Fruit fly (Drosophila melanogaster) whole organism, embryonic: ENCODE data around the gene CG32797.

Experiments used
- Aef1 ChIP-seq: fragments of 200-800 bp; sonication (Bioruptor generic); IDR thresholded peaks from 3 replicates; pipeline ENCODE4 v1.3.6; 2022; ENCODE audit warnings: missing biosample characterization, missing genetic modification characterization
- Atf6 ChIP-seq: fragments of 200-800 bp; sonication (Bioruptor generic); IDR thresholded peaks from 2 replicates; pipeline ENCODE4 v1.3.6; 2022; ENCODE audit warnings: missing biosample characterization, missing genetic modification characterization
- B-H2 ChIP-seq: fragments of 200-800 bp; sonication (Bioruptor generic); optimal IDR thresholded peaks from 2 replicates; lab custom pipeline; 2018; ENCODE audit warnings: missing biosample characterization, mild to moderate bottlenecking, missing genetic modification characterization
- Bteb2 ChIP-seq: fragments of 200-800 bp; sonication (Bioruptor generic); optimal IDR thresholded peaks from 2 replicates; lab custom pipeline; 2016; ENCODE audit warnings: missing biosample characterization, missing genetic modification characterization
- CG10321 ChIP-seq: fragments of 200-800 bp; sonication (Bioruptor generic); IDR thresholded peaks from 2 replicates; pipeline ENCODE4 v1.3.6; 2022; ENCODE audit warnings: missing biosample characterization, missing genetic modification characterization
- CG11085 ChIP-seq: fragments of 200-800 bp; sonication (Bioruptor generic); IDR thresholded peaks from 2 replicates; pipeline ENCODE4 v1.3.6; 2022; ENCODE audit warnings: missing biosample characterization, missing genetic modification characterization
- CG11247 ChIP-seq: fragments of 200-800 bp; sonication (Bioruptor generic); IDR thresholded peaks from 2 replicates; pipeline ENCODE4 v1.3.6; 2022; ENCODE audit warnings: missing biosample characterization, missing genetic modification characterization
- CG11695 ChIP-seq: fragments of 200-800 bp; sonication (Bioruptor generic); IDR thresholded peaks from 3 replicates; pipeline ENCODE4 v1.3.6; 2022; ENCODE audit warnings: missing biosample characterization, missing genetic modification characterization
- CG12071 ChIP-seq: fragments of 200-800 bp; sonication (Bioruptor generic); optimal IDR thresholded peaks from 3 replicates; lab custom pipeline; 2018; ENCODE audit warnings: missing biosample characterization, mild to moderate bottlenecking, missing genetic modification characterization
- CG12219 ChIP-seq: fragments of 200-800 bp; sonication (Bioruptor generic); optimal IDR thresholded peaks from 3 replicates; lab custom pipeline; 2018; ENCODE audit warnings: missing biosample characterization, mild to moderate bottlenecking, missing genetic modification characterization
- CG12236 ChIP-seq: fragments of 200-800 bp; sonication (Bioruptor generic); optimal IDR thresholded peaks from 2 replicates; lab custom pipeline; 2016; ENCODE audit warnings: missing biosample characterization, missing genetic modification characterization
- CG14441 ChIP-seq: fragments of 200-800 bp; sonication (Bioruptor generic); IDR thresholded peaks from 2 replicates; pipeline ENCODE4 v1.3.6; 2022; ENCODE audit warnings: missing biosample characterization, missing genetic modification characterization
- CG15011 ChIP-seq: fragments of 200-800 bp; sonication (Bioruptor generic); optimal IDR thresholded peaks from 3 replicates; lab custom pipeline; 2018; ENCODE audit warnings: missing biosample characterization, mild to moderate bottlenecking, missing genetic modification characterization
- CG15601 ChIP-seq: fragments of 200-800 bp; sonication (Bioruptor generic); optimal IDR thresholded peaks from 3 replicates; lab custom pipeline; 2019; ENCODE audit warnings: missing biosample characterization, mild to moderate bottlenecking, missing genetic modification characterization, moderate library complexity
- CG17359 ChIP-seq: fragments of 200-800 bp; sonication (Bioruptor generic); optimal IDR thresholded peaks from 3 replicates; lab custom pipeline; 2018; ENCODE audit warnings: missing biosample characterization, mild to moderate bottlenecking, missing genetic modification characterization, moderate library complexity
- CG18764 ChIP-seq: fragments of 200-800 bp; sonication (Bioruptor generic); optimal IDR thresholded peaks from 3 replicates; lab custom pipeline; 2016; ENCODE audit warnings: missing biosample characterization, missing genetic modification characterization
- CG31441 ChIP-seq: fragments of 200-800 bp; sonication (Bioruptor generic); IDR thresholded peaks from 2 replicates; pipeline ENCODE4 v1.3.6; 2022; ENCODE audit warnings: missing biosample characterization, missing genetic modification characterization
- CG6175 ChIP-seq: fragments of 200-800 bp; sonication (Bioruptor generic); IDR thresholded peaks from 3 replicates; pipeline ENCODE4 v1.3.6; 2022; ENCODE audit warnings: missing biosample characterization, missing genetic modification characterization
- CG6272 ChIP-seq: fragments of 200-800 bp; sonication (Bioruptor generic); IDR thresholded peaks from 2 replicates; pipeline ENCODE4 v1.3.6; 2022; ENCODE audit warnings: missing biosample characterization, missing genetic modification characterization
- CG9727 ChIP-seq: fragments of 200-800 bp; sonication (Bioruptor generic); optimal IDR thresholded peaks from 3 replicates; lab custom pipeline; 2017; ENCODE audit warnings: missing biosample characterization, mild to moderate bottlenecking, missing genetic modification characterization
- Dad ChIP-seq: fragments of 200-800 bp; sonication (Bioruptor generic); optimal IDR thresholded peaks from 3 replicates; lab custom pipeline; 2016; ENCODE audit warnings: missing biosample characterization, missing genetic modification characterization
- Deaf1 ChIP-seq: fragments of 200-800 bp; optimal IDR thresholded peaks from 3 replicates; lab custom pipeline; 2019; ENCODE audit warnings: missing biosample characterization, mild to moderate bottlenecking, missing genetic modification characterization, moderate library complexity
- Dfd ChIP-seq, 2 experiments: fragments of >200 bp; optimal IDR thresholded peaks; 2 replicates each; lab custom pipeline; 2017; ENCODE audit warnings: missing biosample characterization in 2 of 2, missing genetic modification characterization in 2 of 2
- E2f2 ChIP-seq: fragments of 200-800 bp; sonication (Bioruptor generic); IDR thresholded peaks from 2 replicates; pipeline ENCODE4 v1.3.6; 2022; ENCODE audit warnings: missing biosample characterization, missing genetic modification characterization
- HHEX ChIP-seq: fragments of 200-800 bp; sonication (Bioruptor generic); optimal IDR thresholded peaks from 3 replicates; lab custom pipeline; 2017; ENCODE audit warnings: missing biosample characterization, mild to moderate bottlenecking, missing genetic modification characterization, missing genetic modification reagents
- HLH54F ChIP-seq: fragments of 200-800 bp; sonication (Bioruptor generic); optimal IDR thresholded peaks from 3 replicates; lab custom pipeline; 2016; ENCODE audit warnings: missing biosample characterization, missing genetic modification characterization
- Kr ChIP-seq: fragments of 200-800 bp; sonication (Bioruptor generic); optimal IDR thresholded peaks from 2 replicates; lab custom pipeline; 2017; ENCODE audit warnings: missing biosample characterization, mild to moderate bottlenecking, missing genetic modification characterization
- Lhr ChIP-seq: fragments of 200-800 bp; sonication (Bioruptor generic); optimal IDR thresholded peaks from 3 replicates; lab custom pipeline; 2017; ENCODE audit warnings: mild to moderate bottlenecking, missing biosample characterization, missing genetic modification reagents, missing genetic modification characterization
- Optix ChIP-seq: fragments of 200-800 bp; sonication (Bioruptor generic); IDR thresholded peaks from 3 replicates; pipeline ENCODE4 v1.3.6; 2022; ENCODE audit warnings: missing biosample characterization, missing genetic modification characterization
- Ravus ChIP-seq: fragments of 200-800 bp; sonication (Bioruptor generic); IDR thresholded peaks from 2 replicates; pipeline ENCODE4 v1.3.6; 2022; ENCODE audit warnings: missing biosample characterization, missing genetic modification characterization
- Ssrp ChIP-seq: fragments of 200-800 bp; sonication (Bioruptor generic); optimal IDR thresholded peaks from 2 replicates; lab custom pipeline; 2018; ENCODE audit warnings: missing biosample characterization, mild to moderate bottlenecking, missing genetic modification characterization, moderate library complexity
- Xbp1 ChIP-seq: fragments of 200-800 bp; sonication (Bioruptor generic); optimal IDR thresholded peaks from 3 replicates; lab custom pipeline; 2016; ENCODE audit warnings: missing biosample characterization, mild to moderate bottlenecking, missing genetic modification characterization
- ac ChIP-seq: fragments of 200-800 bp; sonication (Bioruptor generic); optimal IDR thresholded peaks from 3 replicates; lab custom pipeline; 2017; ENCODE audit warnings: missing biosample characterization, mild to moderate bottlenecking, missing genetic modification characterization
- al ChIP-seq: fragments of 200-800 bp; sonication (Bioruptor generic); IDR thresholded peaks from 2 replicates; pipeline ENCODE4 v1.3.6; 2022; ENCODE audit warnings: missing biosample characterization, missing genetic modification characterization
- br ChIP-seq: fragments of >200 bp; optimal IDR thresholded peaks from 2 replicates; lab custom pipeline; 2017
- cg ChIP-seq: fragments of 200-800 bp; sonication (Bioruptor generic); optimal IDR thresholded peaks from 3 replicates; lab custom pipeline; 2019; ENCODE audit warnings: missing biosample characterization, mild to moderate bottlenecking, missing genetic modification characterization, moderate library complexity
- corto ChIP-seq: fragments of 200-800 bp; sonication (Bioruptor generic); optimal IDR thresholded peaks from 2 replicates; lab custom pipeline; 2016; ENCODE audit warnings: missing biosample characterization, mild to moderate bottlenecking, missing genetic modification characterization, moderate library complexity
- croc ChIP-seq: fragments of 200-800 bp; sonication (Bioruptor generic); conservative IDR thresholded peaks from 3 replicates; pipeline ENCODE4 v1.3.6; 2022; ENCODE audit warnings: missing biosample characterization, missing genetic modification characterization
- danr ChIP-seq: fragments of 200-800 bp; sonication (Bioruptor generic); IDR thresholded peaks from 2 replicates; pipeline ENCODE4 v1.3.6; 2022; ENCODE audit warnings: missing biosample characterization, missing genetic modification characterization
- oc ChIP-seq: fragments of 200-800 bp; sonication (Bioruptor generic); optimal IDR thresholded peaks from 2 replicates; lab custom pipeline; 2018; ENCODE audit warnings: missing biosample characterization, mild to moderate bottlenecking, missing genetic modification characterization, moderate library complexity
- pnt ChIP-seq: fragments of 200-800 bp; sonication (Bioruptor generic); optimal IDR thresholded peaks from 3 replicates; lab custom pipeline; 2016; ENCODE audit warnings: missing biosample characterization, missing genetic modification characterization
- ranshi ChIP-seq: fragments of 200-800 bp; sonication (Bioruptor generic); IDR thresholded peaks from 2 replicates; pipeline ENCODE4 v1.3.6; 2022; ENCODE audit warnings: missing biosample characterization, missing genetic modification characterization
- rib ChIP-seq: fragments of 200-800 bp; sonication (Bioruptor generic); IDR thresholded peaks from 2 replicates; pipeline ENCODE4 v1.3.6; 2022; ENCODE audit warnings: missing biosample characterization, missing genetic modification characterization
- ro ChIP-seq: fragments of 200-800 bp; sonication (Bioruptor generic); IDR thresholded peaks from 2 replicates; pipeline ENCODE4 v1.3.6; 2022; ENCODE audit warnings: missing biosample characterization, missing genetic modification characterization
- scrt ChIP-seq: fragments of 200-800 bp; sonication (Bioruptor generic); optimal IDR thresholded peaks from 2 replicates; lab custom pipeline; 2018; ENCODE audit warnings: missing biosample characterization, mild to moderate bottlenecking, missing genetic modification characterization, moderate library complexity
- vfl ChIP-seq: fragments of 200-800 bp; sonication (Bioruptor generic); optimal IDR thresholded peaks from 2 replicates; lab custom pipeline; 2016; ENCODE audit warnings: missing biosample characterization, missing genetic modification characterization
- vnd ChIP-seq: fragments of 200-800 bp; sonication (Bioruptor generic); IDR thresholded peaks from 3 replicates; pipeline ENCODE4 v1.3.6; 2022; ENCODE audit warnings: missing biosample characterization, missing genetic modification characterization; ENCODE audit not compliant: partially characterized antibody
- wek ChIP-seq: fragments of 200-800 bp; sonication (Bioruptor generic); optimal IDR thresholded peaks from 3 replicates; lab custom pipeline; 2018; ENCODE audit warnings: missing biosample characterization, mild to moderate bottlenecking, missing genetic modification characterization, moderate library complexity
- z ChIP-seq: fragments of 200-800 bp; sonication (Bioruptor generic); IDR thresholded peaks from 3 replicates; pipeline ENCODE4 v1.3.6; 2022; ENCODE audit warnings: missing biosample characterization, missing genetic modification characterization

The CG32797 gene

DNA sequence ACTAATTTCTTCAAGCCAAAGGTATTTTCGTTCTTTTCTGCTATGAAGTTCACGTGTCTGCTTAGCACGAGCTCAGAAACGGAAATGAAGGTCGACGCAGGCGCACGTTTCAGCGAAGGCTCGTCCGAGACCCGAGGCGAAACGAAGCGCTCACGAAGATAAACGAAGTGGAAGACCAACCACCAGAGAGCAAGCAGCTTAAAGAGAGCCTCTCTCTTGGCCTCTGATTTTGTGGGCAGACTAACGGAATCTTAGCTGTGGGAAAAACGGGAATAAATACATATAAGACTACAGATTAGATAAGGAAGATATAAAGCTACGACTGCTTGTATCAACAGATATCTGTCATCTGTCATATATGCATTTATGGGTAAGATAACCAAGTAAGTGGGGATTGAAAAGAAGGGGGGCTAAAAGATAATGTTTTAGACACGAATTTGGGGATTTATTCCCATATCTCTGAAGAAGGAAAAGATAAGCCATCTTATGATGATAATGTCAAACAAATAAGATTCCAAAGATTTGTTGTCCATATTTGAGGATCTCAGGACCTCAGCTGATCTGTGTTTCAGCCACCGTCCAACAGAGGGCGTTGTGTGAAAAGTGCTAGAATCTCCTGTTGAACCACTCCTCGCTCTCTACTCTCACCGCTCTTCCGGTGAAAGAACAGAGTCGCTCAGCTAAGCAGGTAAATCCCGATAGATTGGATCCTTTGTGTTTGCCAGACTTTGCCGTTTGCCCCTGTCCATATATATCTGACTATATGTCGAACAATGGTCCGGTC, 37.9 kb downstream of the CG32797 start, which contains the start of gene PsGEF (continued):
- TF ChIP-seq Kr (GFP tag; lab: Kevin White, UChicago) (peak; percentile 37), CG12219 (no peak), al (GFP tag; lab: Robert Waterston, UW) (no peak), CG17359 (tag; lab: Kevin White, UChicago) (no peak), CG12236 (GFP tag; lab: Kevin White, UChicago) (no peak), CG10321 (GFP tag; lab: Robert Waterston, UW) (no peak), E2f2 (no peak)

dm6 chrX:2383121-2383848, 42.4 kb downstream of the CG32797 start:
- TF ChIP-seq br (no peak), corto (GFP tag; lab: Kevin White, UChicago) (no peak), vnd (GFP tag; lab: Robert Waterston, UW) (no peak), CG6272 (no peak), vfl (GFP tag; lab: Kevin White, UChicago) (no peak), ranshi (no peak), Aef1 (GFP tag; lab: Robert Waterston, UW) (no peak), danr (no peak), Dad (GFP tag; lab: Kevin White, UChicago) (no peak), Bteb2 (no peak), CG31441 (GFP tag; lab: Robert Waterston, UW) (no peak), ro (GFP tag; lab: Robert Waterston, UW) (no peak), CG11085 (no peak), CG11247 (GFP tag; lab: Robert Waterston, UW) (no peak), CG6175 (GFP tag; lab: Robert Waterston, UW) (no peak), scrt (GFP tag; lab: Kevin White, UChicago) (no peak), Atf6 (GFP tag; lab: Robert Waterston, UW) (no peak), ac (GFP tag; lab: Kevin White, UChicago) (no peak), croc (GFP tag; lab: Robert Waterston, UW) (no peak), CG11695 (GFP tag; lab: Robert Waterston, UW) (no peak), HHEX (no peak), wek (GFP tag; lab: Kevin White, UChicago) (no peak), HLH54F (GFP tag; lab: Kevin White, UChicago) (no peak), CG12071 (GFP tag; lab: Kevin White, UChicago) (no peak), Ssrp (tag; lab: Kevin White, UChicago) (no peak), Dfd (GFP tag; optimal IDR thresholded peaks at IDR 0.05; lab: Kevin White, UChicago) (no peak), Ravus (GFP tag; lab: Robert Waterston, UW) (no peak), CG15601 (tag; lab: Kevin White, UChicago) (peak; percentile 64), Lhr (no peak), CG15011 (GFP tag; lab: Kevin White, UChicago) (no peak), Xbp1 (GFP tag; lab: Kevin White, UChicago) (no peak), cg (GFP tag; lab: Kevin White, UChicago) (peak; percentile 74), Deaf1 (tag; lab: Kevin White, UChicago) (peak; percentile 37), CG18764 (GFP tag; lab: Kevin White, UChicago) (no peak), pnt (GFP tag; lab: Kevin White, UChicago) (no peak), z (GFP tag; lab: Robert Waterston, UW) (no peak), Optix (GFP tag; lab: Robert Waterston, UW) (no peak), CG14441 (no peak), rib (GFP tag; lab: Robert Waterston, UW) (no peak), B-H2 (no peak), oc (no peak), CG9727 (GFP tag; lab: Kevin White, UChicago) (peak; percentile 9)
